Worm (Caenorhabditis elegans) whole organism, young adult: ENCODE results near the gene gcy-29.

Source experiments
- B0336.3 ChIP-seq: fragments of 200-800 bp; sonication (Bioruptor generic); IDR thresholded peaks from 2 replicates; pipeline ENCODE4 v1.3.6; 2022; ENCODE audit warnings: missing genetic modification characterization, missing compliant biosample characterization
- C06A6.2 ChIP-seq: fragments of 200-800 bp; sonication (Bioruptor generic); conservative IDR thresholded peaks from 2 replicates; pipeline ENCODE4 v1.3.6; 2022; ENCODE audit warnings: missing genetic modification characterization, missing compliant biosample characterization
- F33H1.4 ChIP-seq: fragments of 200-800 bp; sonication (Bioruptor generic); IDR thresholded peaks from 2 replicates; pipeline ENCODE4 v1.3.6; 2022; ENCODE audit warnings: missing genetic modification reagents, missing genetic modification characterization, missing compliant biosample characterization
- K11D2.4 ChIP-seq: fragments of 200-800 bp; sonication (Bioruptor generic); IDR thresholded peaks from 2 replicates; pipeline ENCODE4 v1.3.6; 2022; ENCODE audit warnings: missing genetic modification reagents, missing genetic modification characterization, missing compliant biosample characterization
- K12H6.12 ChIP-seq: fragments of 200-800 bp; sonication (Bioruptor generic); optimal IDR thresholded peaks from 2 replicates; lab custom pipeline; 2018; ENCODE audit warnings: mild to moderate bottlenecking, missing genetic modification characterization, missing compliant biosample characterization
- attf-5 ChIP-seq: fragments of 200-800 bp; sonication (Bioruptor generic); optimal IDR thresholded peaks from 2 replicates; lab custom pipeline; 2018; ENCODE audit warnings: mild to moderate bottlenecking, missing genetic modification characterization, missing compliant biosample characterization
- bed-2 ChIP-seq: fragments of 200-800 bp; sonication (Bioruptor generic); IDR thresholded peaks from 2 replicates; pipeline ENCODE4 v1.3.6; 2022; ENCODE audit warnings: missing genetic modification reagents, missing genetic modification characterization, missing compliant biosample characterization
- ceh-100 ChIP-seq: fragments of 200-800 bp; sonication (Bioruptor generic); IDR thresholded peaks from 2 replicates; pipeline ENCODE4 v1.3.6; 2022; ENCODE audit warnings: missing genetic modification reagents, missing genetic modification characterization, missing compliant biosample characterization
- ceh-27 ChIP-seq: fragments of 200-800 bp; sonication (Bioruptor generic); optimal IDR thresholded peaks from 2 replicates; lab custom pipeline; 2018; ENCODE audit warnings: mild to moderate bottlenecking, missing genetic modification characterization, moderate library complexity, missing compliant biosample characterization
- ceh-79 ChIP-seq: sonication (generic microtip); optimal IDR thresholded peaks from 2 replicates; lab custom pipeline; 2017; ENCODE audit warnings: mild to moderate bottlenecking, missing genetic modification characterization, missing compliant biosample characterization
- chd-7 ChIP-seq: sonication (generic microtip); optimal IDR thresholded peaks from 2 replicates; lab custom pipeline; 2016; ENCODE audit warnings: mild to moderate bottlenecking, missing genetic modification characterization, moderate library complexity, missing compliant biosample characterization
- dox-1 ChIP-seq: fragments of 200-800 bp; sonication (Bioruptor generic); IDR thresholded peaks from 2 replicates; pipeline ENCODE4 v1.3.6; 2022; ENCODE audit warnings: missing genetic modification reagents, missing genetic modification characterization, missing compliant biosample characterization
- egrh-3 ChIP-seq: fragments of 200-800 bp; sonication (Bioruptor generic); IDR thresholded peaks from 2 replicates; pipeline ENCODE4 v1.3.6; 2022; ENCODE audit warnings: missing genetic modification reagents, missing genetic modification characterization, missing compliant biosample characterization
- fkh-3 ChIP-seq: sonication (generic microtip); optimal IDR thresholded peaks from 2 replicates; lab custom pipeline; 2016; ENCODE audit warnings: mild to moderate bottlenecking, missing genetic modification characterization, missing compliant biosample characterization
- hlh-12 ChIP-seq: sonication (generic microtip); optimal IDR thresholded peaks from 2 replicates; lab custom pipeline; 2016; ENCODE audit warnings: missing genetic modification characterization, missing compliant biosample characterization
- hmg-1.2 ChIP-seq: fragments of 200-800 bp; sonication (Bioruptor generic); IDR thresholded peaks from 2 replicates; pipeline ENCODE4 v1.3.6; 2022; ENCODE audit warnings: missing genetic modification reagents, missing genetic modification characterization, missing compliant biosample characterization
- lag-1 ChIP-seq: fragments of 200-800 bp; sonication (Bioruptor generic); IDR thresholded peaks from 2 replicates; pipeline ENCODE4 v1.3.6; 2022; ENCODE audit warnings: missing genetic modification reagents, missing genetic modification characterization, missing compliant biosample characterization
- lin-26 ChIP-seq: fragments of 200-800 bp; sonication (Bioruptor generic); IDR thresholded peaks from 2 replicates; pipeline ENCODE4 v1.3.6; 2022; ENCODE audit warnings: missing genetic modification reagents, missing genetic modification characterization, missing compliant biosample characterization
- lin-35 ChIP-seq, 3 experiments: fragments of 150-350 bp in 2 of 3; sonication (generic microtip) in 1 of 3; optimal IDR thresholded peaks; 2 replicates each; lab custom pipeline; 2014 to 2018; ENCODE audit warnings: missing biosample characterization in 3 of 3, missing genetic modification characterization in 3 of 3, missing genetic modification reagents in 3 of 3
- lir-1 ChIP-seq: fragments of 200-800 bp; sonication (Bioruptor generic); conservative IDR thresholded peaks from 2 replicates; pipeline ENCODE4 v1.3.6; 2022; ENCODE audit warnings: missing genetic modification reagents, missing genetic modification characterization, missing compliant biosample characterization
- lsl-1 ChIP-seq: fragments of 200-800 bp; sonication (Bioruptor generic); optimal IDR thresholded peaks from 2 replicates; lab custom pipeline; 2018; ENCODE audit warnings: mild to moderate bottlenecking, missing genetic modification characterization, moderate library complexity, missing compliant biosample characterization
- lsy-27 ChIP-seq: sonication (generic microtip); optimal IDR thresholded peaks from 2 replicates; lab custom pipeline; 2017; ENCODE audit warnings: missing genetic modification characterization, mild to moderate bottlenecking, missing compliant biosample characterization, antibody characterized with exemption, missing genotype, borderline replicate concordance; ENCODE audit not compliant: insufficient read depth
- madf-10 ChIP-seq: sonication (generic microtip); optimal IDR thresholded peaks from 2 replicates; lab custom pipeline; 2016; ENCODE audit warnings: mild to moderate bottlenecking, missing genetic modification characterization, missing compliant biosample characterization
- madf-3 ChIP-seq: fragments of 200-800 bp; sonication (Bioruptor generic); IDR thresholded peaks from 2 replicates; pipeline ENCODE4 v1.3.6; 2022; ENCODE audit warnings: missing genetic modification reagents, missing genetic modification characterization, missing compliant biosample characterization
- madf-8 ChIP-seq: fragments of 200-800 bp; sonication (Bioruptor generic); conservative IDR thresholded peaks from 2 replicates; pipeline ENCODE4 v1.3.6; 2022; ENCODE audit warnings: missing genetic modification reagents, missing genetic modification characterization, missing compliant biosample characterization
- mes-4 ChIP-seq: sonication (generic microtip); optimal IDR thresholded peaks from 2 replicates; lab custom pipeline; 2016; ENCODE audit warnings: missing genotype, missing genetic modification characterization, missing compliant biosample characterization
- mxl-1 ChIP-seq: sonication (generic microtip); optimal IDR thresholded peaks from 2 replicates; lab custom pipeline; 2016; ENCODE audit warnings: missing genetic modification characterization, missing compliant biosample characterization
- nfya-1 ChIP-seq: sonication (generic microtip); optimal IDR thresholded peaks from 2 replicates; lab custom pipeline; 2017; ENCODE audit warnings: antibody characterized with exemption, missing compliant biosample characterization, missing genetic modification characterization, borderline replicate concordance; ENCODE audit not compliant: insufficient read depth
- nhr-120 ChIP-seq: fragments of 200-800 bp; sonication (Bioruptor generic); IDR thresholded peaks from 2 replicates; pipeline ENCODE4 v1.3.6; 2022; ENCODE audit warnings: missing genetic modification characterization, missing compliant biosample characterization
- nhr-27 ChIP-seq: fragments of 200-800 bp; sonication (Bioruptor generic); optimal IDR thresholded peaks from 2 replicates; lab custom pipeline; 2018; ENCODE audit warnings: mild to moderate bottlenecking, missing genetic modification characterization, moderate library complexity, missing compliant biosample characterization
- nhr-80 ChIP-seq: sonication (generic microtip); optimal IDR thresholded peaks from 2 replicates; lab custom pipeline; 2016; ENCODE audit warnings: missing genetic modification characterization, missing compliant biosample characterization
- pbrm-1 ChIP-seq: fragments of 200-800 bp; sonication (Bioruptor generic); IDR thresholded peaks from 2 replicates; pipeline ENCODE4 v1.3.6; 2022; ENCODE audit warnings: missing genetic modification reagents, missing genetic modification characterization, missing compliant biosample characterization
- somi-1 ChIP-seq: fragments of 200-800 bp; sonication (Bioruptor generic); optimal IDR thresholded peaks from 2 replicates; lab custom pipeline; 2018; ENCODE audit warnings: mild to moderate bottlenecking, missing genetic modification characterization, missing compliant biosample characterization
- tbp1 ChIP-seq: fragments of 200-800 bp; sonication (Bioruptor generic); optimal IDR thresholded peaks from 2 replicates; lab custom pipeline; 2018; ENCODE audit warnings: mild to moderate bottlenecking, missing genetic modification characterization, missing compliant biosample characterization
- zfh-2 ChIP-seq: fragments of 200-800 bp; sonication (Bioruptor generic); conservative IDR thresholded peaks from 2 replicates; pipeline ENCODE4 v1.3.6; 2022; ENCODE audit warnings: missing genetic modification reagents, missing genetic modification characterization, missing compliant biosample characterization
- ztf-28 ChIP-seq: fragments of 200-800 bp; sonication (Bioruptor generic); IDR thresholded peaks from 2 replicates; pipeline ENCODE4 v1.3.6; 2022; ENCODE audit warnings: missing genetic modification reagents, missing genetic modification characterization, missing compliant biosample characterization

The gcy-29 gene

ce11 chrII:14574790-14575189, 26.2 kb upstream of the gcy-29 start (continued):
- TF ChIP-seq lir-1 (GFP tag; lab: Robert Waterston, UW), result no peak

ce11 chrII:14573315-14573714, 24.7 kb upstream of the gcy-29 start, which contains the start of gene madf-5:
madf-5 (plus strand) TSS chrII:14573615.
- TF ChIP-seq lsl-1 (GFP tag; lab: Kevin White, UChicago) (no peak), lag-1 (GFP tag; lab: Robert Waterston, UW) (no peak), hlh-12 (no peak), lin-26 (GFP tag; lab: Robert Waterston, UW) (no peak), K11D2.4 (GFP tag; lab: Robert Waterston, UW) (no peak), madf-8 (GFP tag; lab: Robert Waterston, UW) (no peak), attf-5 (GFP tag; lab: Kevin White, UChicago) (no peak), ceh-100 (GFP tag; lab: Robert Waterston, UW) (no peak), somi-1 (no peak), ceh-79 (tag; lab: Kevin White, UChicago) (no peak), nhr-80 (tag; lab: Kevin White, UChicago) (no peak), lin-35 (GFP tag; optimal IDR thresholded peaks at IDR 0.05; lab: Kevin White, UChicago) (no peak), madf-3 (no peak)

ce11 chrII:14570541-14571160, 22.1 kb upstream of the gcy-29 start:
- TF ChIP-seq mes-4 (tag; lab: Kevin White, UChicago), result no peak
- TF ChIP-seq madf-10, result no peak
- TF ChIP-seq lsl-1 (GFP tag; lab: Kevin White, UChicago), result no peak
- TF ChIP-seq fkh-3 (tag; lab: Kevin White, UChicago), result no peak
- TF ChIP-seq pbrm-1 (GFP tag; lab: Robert Waterston, UW), result no peak
- TF ChIP-seq, all 124 proteins: peak for 0

ce11 chrII:14569322-14569721, 20.7 kb upstream of the gcy-29 start:
- no peak for TF ChIP-seq tbp1
- no peak for TF ChIP-seq B0336.3 (GFP tag; lab: Robert Waterston, UW)
- TF ChIP-seq F33H1.4 (GFP tag; lab: Robert Waterston, UW), result no peak
- no peak for TF ChIP-seq chd-7 (tag; lab: Kevin White, UChicago)
- TF ChIP-seq nhr-27, result no peak
- TF ChIP-seq ztf-28 (GFP tag; lab: Robert Waterston, UW), result no peak
- TF ChIP-seq attf-5 (GFP tag; lab: Kevin White, UChicago), result no peak
- TF ChIP-seq K12H6.12, result peak; percentile 1
- peak; percentile 58 for TF ChIP-seq egrh-3 (GFP tag; lab: Robert Waterston, UW)
- TF ChIP-seq nfya-1, result no peak
- no peak for TF ChIP-seq ceh-27 (GFP tag; lab: Kevin White, UChicago)
- TF ChIP-seq zfh-2 (GFP tag; lab: Robert Waterston, UW), result peak; percentile 91
- peak; percentile 98 for TF ChIP-seq hmg-1.2 (GFP tag; lab: Robert Waterston, UW)
- no peak for TF ChIP-seq nhr-120 (GFP tag; lab: Robert Waterston, UW)
- TF ChIP-seq dox-1 (GFP tag; lab: Robert Waterston, UW), result no peak

ce11 chrII:14567811-14568210, 19.2 kb upstream of the gcy-29 start:
- no peak for TF ChIP-seq mxl-1 (tag; lab: Kevin White, UChicago)
- TF ChIP-seq hmg-1.2 (GFP tag; lab: Robert Waterston, UW), result peak; percentile 55
- TF ChIP-seq lsy-27, result no peak
- no peak for TF ChIP-seq C06A6.2 (GFP tag; lab: Robert Waterston, UW)
- no peak for TF ChIP-seq lag-1 (GFP tag; lab: Robert Waterston, UW)
- TF ChIP-seq bed-2, result no peak
- TF ChIP-seq, all 124 proteins: peak for 1
